Fruit fly (Drosophila melanogaster) whole organism, wandering third instar larva: ENCODE measurements around the gene Msp300.

Source experiments
- Abd-B ChIP-seq: fragments of >200 bp; optimal IDR thresholded peaks from 2 replicates; lab custom pipeline; 2017; ENCODE audit warnings: missing biosample characterization, missing genetic modification characterization
- br ChIP-seq: fragments of 200-800 bp; sonication (Bioruptor generic); optimal IDR thresholded peaks from 2 replicates; lab custom pipeline; 2016; ENCODE audit warnings: missing biosample characterization, missing genetic modification characterization
- h ChIP-seq: fragments of 200-800 bp; sonication (Bioruptor generic); optimal IDR thresholded peaks from 3 replicates; lab custom pipeline; 2016; ENCODE audit warnings: missing biosample characterization, mild to moderate bottlenecking, missing genetic modification characterization
- usp ChIP-seq: fragments of >200 bp; optimal IDR thresholded peaks from 2 replicates; lab custom pipeline; 2017; ENCODE audit warnings: missing biosample characterization, missing genetic modification characterization

- TF ChIP-seq Abd-B (GFP tag; lab: Kevin White, UChicago) (no peak), h (GFP tag; lab: Kevin White, UChicago) (no peak), usp (GFP tag; lab: Kevin White, UChicago) (no peak), br (GFP tag; lab: Kevin White, UChicago) (no peak)
Observed at dm6 chr2L:5058094-5058493, 42.6 kb upstream of the Msp300 start, which contains the start of gene Nepl3.
